Fruit fly (Drosophila melanogaster) whole organism, pupa: ENCODE results near the gene Rpp14b.
A peak's percentile ranks its signal among the peaks of the same experiment; 100 is the strongest.

ENCODE experiments used
- CG10348 ChIP-seq: fragments of 200-800 bp; sonication (Bioruptor generic); IDR thresholded peaks from 2 replicates; pipeline ENCODE4 v1.3.6; 2022; ENCODE audit warnings: missing biosample characterization, missing genetic modification characterization
- CG12605 ChIP-seq: fragments of 200-800 bp; sonication (Bioruptor generic); IDR thresholded peaks from 2 replicates; pipeline ENCODE4 v1.3.6; 2022; ENCODE audit warnings: missing biosample characterization, missing genetic modification characterization
- CG13204 ChIP-seq: fragments of 200-800 bp; sonication (Bioruptor generic); optimal IDR thresholded peaks from 2 replicates; lab custom pipeline; 2018; ENCODE audit warnings: missing biosample characterization, mild to moderate bottlenecking, missing genetic modification characterization, moderate library complexity
- CG14655 ChIP-seq: fragments of 200-800 bp; sonication (Bioruptor generic); optimal IDR thresholded peaks from 3 replicates; lab custom pipeline; 2017; ENCODE audit warnings: mild to moderate bottlenecking, missing biosample characterization, missing genetic modification reagents, missing genetic modification characterization
- CG15710 ChIP-seq: fragments of 200-800 bp; sonication (Bioruptor generic); optimal IDR thresholded peaks from 2 replicates; lab custom pipeline; 2018; ENCODE audit warnings: missing biosample characterization, mild to moderate bottlenecking, missing genetic modification characterization, moderate library complexity
- CG17806 ChIP-seq: fragments of 200-800 bp; sonication (Bioruptor generic); optimal IDR thresholded peaks from 2 replicates; lab custom pipeline; 2018; ENCODE audit warnings: missing biosample characterization, mild to moderate bottlenecking, missing genetic modification characterization, moderate library complexity
- CG32121 ChIP-seq: fragments of 200-800 bp; sonication (Bioruptor generic); IDR thresholded peaks from 2 replicates; pipeline ENCODE4 v1.3.6; 2022; ENCODE audit warnings: missing biosample characterization, missing genetic modification characterization
- CG34367 ChIP-seq: fragments of 200-800 bp; sonication (Bioruptor generic); optimal IDR thresholded peaks from 2 replicates; lab custom pipeline; 2018; ENCODE audit warnings: missing biosample characterization, mild to moderate bottlenecking, missing genetic modification characterization
- CG4496 ChIP-seq: fragments of 200-800 bp; sonication (Bioruptor generic); IDR thresholded peaks from 3 replicates; pipeline ENCODE4 v1.3.6; 2022; ENCODE audit warnings: missing biosample characterization, missing genetic modification characterization
- CG8159 ChIP-seq: fragments of 200-800 bp; sonication (Bioruptor generic); optimal IDR thresholded peaks from 3 replicates; lab custom pipeline; 2018; ENCODE audit warnings: missing biosample characterization, mild to moderate bottlenecking, missing genetic modification characterization, moderate library complexity
- CG8301 ChIP-seq: fragments of 200-800 bp; sonication (Bioruptor generic); optimal IDR thresholded peaks from 2 replicates; lab custom pipeline; 2018; ENCODE audit warnings: missing biosample characterization, mild to moderate bottlenecking, missing genetic modification characterization
- CG9948 ChIP-seq: fragments of 200-800 bp; sonication (Bioruptor generic); optimal IDR thresholded peaks from 2 replicates; lab custom pipeline; 2018; ENCODE audit warnings: missing biosample characterization, mild to moderate bottlenecking, missing genetic modification characterization, moderate library complexity
- D1 ChIP-seq: fragments of 200-800 bp; sonication (Bioruptor generic); optimal IDR thresholded peaks from 2 replicates; lab custom pipeline; 2018; ENCODE audit warnings: missing biosample characterization, mild to moderate bottlenecking, missing genetic modification characterization, moderate library complexity
- EcR ChIP-seq: fragments of 200-800 bp; sonication (Bioruptor generic); optimal IDR thresholded peaks from 3 replicates; lab custom pipeline; 2019; ENCODE audit warnings: missing biosample characterization, missing genetic modification characterization, mild to moderate bottlenecking, moderate library complexity, missing genetic modification reagents
- Ets98B ChIP-seq: fragments of 200-800 bp; sonication (Bioruptor generic); IDR thresholded peaks from 2 replicates; pipeline ENCODE4 v1.3.6; 2022; ENCODE audit warnings: missing biosample characterization, missing genetic modification characterization
- Pif1A ChIP-seq: fragments of 200-800 bp; sonication (Bioruptor generic); optimal IDR thresholded peaks from 3 replicates; lab custom pipeline; 2016; ENCODE audit warnings: missing biosample characterization, missing genetic modification characterization
- Pif1B ChIP-seq: fragments of 200-800 bp; sonication (Bioruptor generic); optimal IDR thresholded peaks from 3 replicates; lab custom pipeline; 2016; ENCODE audit warnings: missing biosample characterization, missing genetic modification characterization
- Snoo ChIP-seq: fragments of 200-800 bp; sonication (Bioruptor generic); optimal IDR thresholded peaks from 3 replicates; lab custom pipeline; 2017; ENCODE audit warnings: missing biosample characterization, mild to moderate bottlenecking, missing genetic modification characterization, inconsistent platforms
- fd96Ca ChIP-seq: fragments of 200-800 bp; sonication (Bioruptor generic); IDR thresholded peaks from 3 replicates; pipeline ENCODE4 v1.3.6; 2022; ENCODE audit warnings: missing biosample characterization, missing genetic modification characterization
- gl ChIP-seq: fragments of 200-800 bp; sonication (Bioruptor generic); optimal IDR thresholded peaks from 2 replicates; lab custom pipeline; 2018; ENCODE audit warnings: missing biosample characterization, mild to moderate bottlenecking, missing genetic modification characterization
- rn ChIP-seq: fragments of 200-800 bp; sonication (Bioruptor generic); IDR thresholded peaks from 2 replicates; pipeline ENCODE4 v1.3.6; 2022; ENCODE audit warnings: missing biosample characterization, missing genetic modification characterization

The Rpp14b gene

dm6 chr3R:30100976-30101332 is 45.2 kb downstream of the Rpp14b start:
- TF ChIP-seq fd96Ca (no peak), CG34367 (tag; lab: Kevin White, UChicago) (peak; percentile 35), CG12605 (GFP tag; lab: Robert Waterston, UW) (no peak), CG14655 (GFP tag; lab: Kevin White, UChicago) (peak; percentile 46), CG8159 (tag; lab: Kevin White, UChicago) (peak; percentile 55), CG17806 (tag; lab: Kevin White, UChicago) (peak; percentile 14), CG9948 (tag; lab: Kevin White, UChicago) (peak; percentile 32), CG15710 (peak; percentile 64), Pif1A (GFP tag; lab: Kevin White, UChicago) (peak; percentile 14), D1 (tag; lab: Kevin White, UChicago) (peak; percentile 5), EcR (no peak), Pif1B (GFP tag; lab: Kevin White, UChicago) (no peak), CG32121 (GFP tag; lab: Robert Waterston, UW) (no peak), CG8301 (tag; lab: Kevin White, UChicago) (peak; percentile 18)

- TF ChIP-seq CG9948 (tag; lab: Kevin White, UChicago) (peak; percentile 34), CG32121 (GFP tag; lab: Robert Waterston, UW) (peak; percentile 36; the same call in 1 of the 2 replicates), CG8159 (tag; lab: Kevin White, UChicago) (peak; percentile 39), CG10348 (no peak), D1 (tag; lab: Kevin White, UChicago) (no peak), CG12605 (GFP tag; lab: Robert Waterston, UW) (peak; percentile 58; the same call in 1 of the 2 replicates), CG8301 (tag; lab: Kevin White, UChicago) (peak; percentile 17), rn (0 out of 2 replicates have a peak, but pooled peaks have one; percentile 25), gl (tag; lab: Kevin White, UChicago) (no peak), Pif1A (GFP tag; lab: Kevin White, UChicago) (no peak), Snoo (tag; lab: Kevin White, UChicago) (no peak), CG4496 (GFP tag; lab: Robert Waterston, UW) (peak; percentile 72), CG13204 (GFP tag; lab: Kevin White, UChicago) (no peak), fd96Ca (no peak), Ets98B (GFP tag; lab: Robert Waterston, UW) (peak; percentile 47), CG15710 (peak; percentile 46), CG34367 (tag; lab: Kevin White, UChicago) (peak; percentile 48), Pif1B (GFP tag; lab: Kevin White, UChicago) (no peak), EcR (peak; percentile 12), CG14655 (GFP tag; lab: Kevin White, UChicago) (peak; percentile 7), CG17806 (tag; lab: Kevin White, UChicago) (peak; percentile 27)
- TF ChIP-seq, all 21 proteins: peak for 13
Observed at dm6 chr3R:30101389-30101935, 45.7 kb downstream of the Rpp14b start.

dm6 chr3R:30102806-30103619 is 47.3 kb downstream of the Rpp14b start:
- TF ChIP-seq CG10348 (no peak), CG17806 (tag; lab: Kevin White, UChicago) (no peak), fd96Ca (peak; percentile 17; the same call in 1 of the 3 replicates), rn (no peak), Snoo (tag; lab: Kevin White, UChicago) (no peak), EcR (peak; percentile 63), Ets98B (GFP tag; lab: Robert Waterston, UW) (no peak), gl (tag; lab: Kevin White, UChicago) (no peak), D1 (tag; lab: Kevin White, UChicago) (no peak), CG8159 (tag; lab: Kevin White, UChicago) (no peak), CG15710 (no peak), Pif1A (GFP tag; lab: Kevin White, UChicago) (no peak), CG8301 (tag; lab: Kevin White, UChicago) (no peak), CG12605 (GFP tag; lab: Robert Waterston, UW) (no peak), Pif1B (GFP tag; lab: Kevin White, UChicago) (no peak), CG9948 (tag; lab: Kevin White, UChicago) (no peak), CG4496 (GFP tag; lab: Robert Waterston, UW) (no peak; the same call in 2 of the 3 replicates), CG32121 (GFP tag; lab: Robert Waterston, UW) (0 out of 2 replicates have a peak, but pooled peaks have one; percentile 20), CG14655 (GFP tag; lab: Kevin White, UChicago) (peak; percentile 1), CG34367 (tag; lab: Kevin White, UChicago) (no peak), CG13204 (GFP tag; lab: Kevin White, UChicago) (peak; percentile 31)
- TF ChIP-seq, all 21 proteins: peak for 5

- TF ChIP-seq CG13204 (GFP tag; lab: Kevin White, UChicago) (no peak), EcR (peak; percentile 50)
- TF ChIP-seq, all 21 proteins: peak for 1
Observed at dm6 chr3R:30104912-30105510, 49.3 kb downstream of the Rpp14b start.

dm6 chr3R:30105808-30106207 is 50.1 kb downstream of the Rpp14b start:
- TF ChIP-seq D1 (tag; lab: Kevin White, UChicago) (no peak), Ets98B (GFP tag; lab: Robert Waterston, UW) (no peak), CG34367 (tag; lab: Kevin White, UChicago) (no peak), Snoo (tag; lab: Kevin White, UChicago) (no peak), Pif1B (GFP tag; lab: Kevin White, UChicago) (no peak), Pif1A (GFP tag; lab: Kevin White, UChicago) (no peak), gl (tag; lab: Kevin White, UChicago) (no peak), CG32121 (GFP tag; lab: Robert Waterston, UW) (no peak), CG8159 (tag; lab: Kevin White, UChicago) (no peak), CG10348 (no peak)
